Worm (Caenorhabditis elegans) whole organism, L4 larva: Measurements from ENCODE around the gene hrg-10.
A peak's percentile ranks its signal among the peaks of the same experiment; 100 is the strongest.

ENCODE experiments used
- F26F4.8 ChIP-seq: fragments of 200-800 bp; sonication (Bioruptor generic); conservative IDR thresholded peaks from 2 replicates; pipeline ENCODE4 v1.3.6; 2022; ENCODE audit warnings: missing genetic modification characterization, missing compliant biosample characterization
- F37D6.2 ChIP-seq: sonication (generic microtip); optimal IDR thresholded peaks from 2 replicates; lab custom pipeline; 2016; ENCODE audit warnings: mild to moderate bottlenecking, missing genetic modification characterization, missing compliant biosample characterization
- R02D3.7 ChIP-seq: fragments of 150-350 bp; sonication (generic microtip); optimal IDR thresholded peaks from 3 replicates; lab custom pipeline; 2014; ENCODE audit warnings: missing biosample characterization, missing genetic modification characterization
- T20F7.1 ChIP-seq: fragments of 200-800 bp; sonication (Bioruptor generic); optimal IDR thresholded peaks from 2 replicates; lab custom pipeline; 2018; ENCODE audit warnings: mild to moderate bottlenecking, missing genetic modification characterization, missing compliant biosample characterization
- Y5F2A.4 ChIP-seq: fragments of 200-800 bp; sonication (Bioruptor generic); optimal IDR thresholded peaks from 2 replicates; lab custom pipeline; 2018; ENCODE audit warnings: mild to moderate bottlenecking, missing genetic modification characterization, missing compliant biosample characterization
- Y75B8A.6 ChIP-seq: fragments of 200-800 bp; sonication (Bioruptor generic); IDR thresholded peaks from 2 replicates; pipeline ENCODE4 v1.3.6; 2022; ENCODE audit warnings: missing genetic modification reagents, missing genetic modification characterization, missing compliant biosample characterization
- ZK337.2 ChIP-seq: fragments of 200-800 bp; sonication (Bioruptor generic); IDR thresholded peaks from 2 replicates; pipeline ENCODE4 v1.3.6; 2022; ENCODE audit warnings: missing genetic modification reagents, missing genetic modification characterization, missing compliant biosample characterization
- arid-1 ChIP-seq: fragments of 200-800 bp; sonication (Bioruptor generic); conservative IDR thresholded peaks from 2 replicates; pipeline ENCODE4 v1.3.6; 2022; ENCODE audit warnings: missing genetic modification reagents, missing genetic modification characterization, missing compliant biosample characterization
- ceh-44 ChIP-seq: fragments of 200-800 bp; sonication (Bioruptor generic); IDR thresholded peaks from 2 replicates; pipeline ENCODE4 v1.3.6; 2022; ENCODE audit warnings: missing genetic modification reagents, missing genetic modification characterization, missing compliant biosample characterization
- ceh-62 ChIP-seq: sonication (generic microtip); optimal IDR thresholded peaks from 2 replicates; lab custom pipeline; 2017; ENCODE audit warnings: missing biosample characterization, missing genetic modification characterization
- cey-2 ChIP-seq: sonication (generic microtip); optimal IDR thresholded peaks from 3 replicates; lab custom pipeline; 2017; ENCODE audit warnings: missing genetic modification characterization, mild to moderate bottlenecking, missing compliant biosample characterization, antibody characterized with exemption, borderline replicate concordance; ENCODE audit not compliant: insufficient read depth
- ctbp-1 ChIP-seq: fragments of 200-800 bp; sonication (Bioruptor generic); IDR thresholded peaks from 2 replicates; pipeline ENCODE4 v1.3.6; 2022; ENCODE audit warnings: missing genetic modification reagents, missing genetic modification characterization, missing compliant biosample characterization
- daf-16 ChIP-seq, 3 experiments: sonication (generic microtip); optimal IDR thresholded peaks; 2 replicates each; lab custom pipeline; 2016 to 2017; ENCODE audit warnings: missing genetic modification characterization in 3 of 3, missing genetic modification reagents in 3 of 3, mild to moderate bottlenecking in 2 of 3, missing compliant biosample characterization in 2 of 3, missing biosample characterization in 1 of 3, moderate library complexity in 1 of 3
- daf-8 ChIP-seq: fragments of 200-800 bp; sonication (Bioruptor generic); IDR thresholded peaks from 2 replicates; pipeline ENCODE4 v1.3.6; 2022; ENCODE audit warnings: missing genetic modification characterization, missing compliant biosample characterization
- dmd-6 ChIP-seq: fragments of 200-800 bp; sonication (Bioruptor generic); IDR thresholded peaks from 2 replicates; pipeline ENCODE4 v1.3.6; 2022; ENCODE audit warnings: missing genetic modification reagents, missing genetic modification characterization, missing compliant biosample characterization
- dmd-9 ChIP-seq: fragments of 200-800 bp; sonication (Bioruptor generic); IDR thresholded peaks from 2 replicates; pipeline ENCODE4 v1.3.6; 2022; ENCODE audit warnings: missing genetic modification reagents, missing genetic modification characterization, missing compliant biosample characterization
- duxl-1 ChIP-seq: sonication (generic microtip); optimal IDR thresholded peaks from 2 replicates; lab custom pipeline; 2016; ENCODE audit warnings: mild to moderate bottlenecking, missing genetic modification characterization, moderate library complexity, missing compliant biosample characterization; ENCODE audit not compliant: poor library complexity
- dve-1 ChIP-seq: sonication (generic microtip); optimal IDR thresholded peaks from 2 replicates; lab custom pipeline; 2017; ENCODE audit warnings: antibody characterized with exemption, mild to moderate bottlenecking, missing genetic modification characterization, missing compliant biosample characterization; ENCODE audit not compliant: insufficient read depth
- hif-1 ChIP-seq, 2 experiments: sonication (generic microtip); optimal IDR thresholded peaks; 2 replicates each; lab custom pipeline; 2016 to 2017; ENCODE audit warnings: missing compliant biosample characterization in 2 of 2, missing genetic modification characterization in 2 of 2, missing genetic modification reagents in 2 of 2, missing genotype in 2 of 2, mild to moderate bottlenecking in 1 of 2
- lim-7 ChIP-seq: fragments of 200-800 bp; sonication (Bioruptor generic); IDR thresholded peaks from 2 replicates; pipeline ENCODE4 v1.3.6; 2022; ENCODE audit warnings: missing genetic modification characterization, missing compliant biosample characterization
- lin-38 ChIP-seq: fragments of 200-800 bp; sonication (Bioruptor generic); IDR thresholded peaks from 2 replicates; pipeline ENCODE4 v1.3.6; 2022; ENCODE audit warnings: missing genetic modification reagents, missing genetic modification characterization, missing compliant biosample characterization
- mes-2 ChIP-seq: sonication (generic microtip); optimal IDR thresholded peaks from 2 replicates; lab custom pipeline; 2016; ENCODE audit warnings: missing genotype, mild to moderate bottlenecking, missing genetic modification characterization, missing compliant biosample characterization; ENCODE audit not compliant: poor library complexity, severe bottlenecking
- mxl-2 ChIP-seq: fragments of 200-800 bp; sonication (Bioruptor generic); conservative IDR thresholded peaks from 2 replicates; pipeline ENCODE4 v1.3.6; 2022; ENCODE audit warnings: missing genetic modification reagents, missing genetic modification characterization, missing compliant biosample characterization
- nhr-111 ChIP-seq: fragments of 200-800 bp; sonication (Bioruptor generic); optimal IDR thresholded peaks from 2 replicates; lab custom pipeline; 2018; ENCODE audit warnings: mild to moderate bottlenecking, missing genetic modification characterization, missing compliant biosample characterization
- nhr-237 ChIP-seq: sonication (generic microtip); optimal IDR thresholded peaks from 2 replicates; lab custom pipeline; 2017; ENCODE audit warnings: missing biosample characterization, missing genetic modification characterization
- nhr-25 ChIP-seq: sonication (generic microtip); optimal IDR thresholded peaks from 2 replicates; lab custom pipeline; 2017; ENCODE audit warnings: missing genetic modification characterization, mild to moderate bottlenecking, missing compliant biosample characterization, antibody characterized with exemption, moderate library complexity, borderline replicate concordance; ENCODE audit not compliant: insufficient read depth
- nhr-28 ChIP-seq: fragments of 150-350 bp; optimal IDR thresholded peaks from 2 replicates; lab custom pipeline; 2014; ENCODE audit warnings: missing biosample characterization, missing genetic modification characterization
- nhr-6 ChIP-seq: fragments of 150-350 bp; optimal IDR thresholded peaks from 2 replicates; lab custom pipeline; 2014; ENCODE audit warnings: missing biosample characterization, missing genetic modification characterization
- pqm-1 ChIP-seq: sonication (generic microtip); optimal IDR thresholded peaks from 2 replicates; lab custom pipeline; 2017; ENCODE audit warnings: missing biosample characterization, missing genetic modification characterization
- set-16 ChIP-seq: fragments of 200-800 bp; sonication (Bioruptor generic); IDR thresholded peaks from 2 replicates; pipeline ENCODE4 v1.3.6; 2022; ENCODE audit warnings: missing genetic modification reagents, missing genetic modification characterization, missing compliant biosample characterization
- snpc-1.2 ChIP-seq: fragments of 200-800 bp; sonication (Bioruptor generic); IDR thresholded peaks from 2 replicates; pipeline ENCODE4 v1.3.6; 2022; ENCODE audit warnings: missing genetic modification reagents, missing genetic modification characterization, missing compliant biosample characterization
- tra-1 ChIP-seq: fragments of 200-800 bp; sonication (Bioruptor generic); IDR thresholded peaks from 2 replicates; pipeline ENCODE4 v1.3.6; 2022; ENCODE audit warnings: missing genetic modification reagents, missing genetic modification characterization, missing compliant biosample characterization
- unc-62 ChIP-seq, 3 experiments: fragments of 150-350 bp in 1 of 3; sonication (generic microtip); optimal IDR thresholded peaks in 2 of 3; peaks in 1 of 3; 1 replicate in 1 of 3; 2 replicates in 2 of 3; lab custom pipeline; 2014 to 2017; ENCODE audit warnings: missing biosample characterization in 3 of 3, missing genetic modification characterization in 3 of 3, missing genetic modification reagents in 3 of 3, missing genotype in 1 of 3
- zfp-2 ChIP-seq: sonication (generic microtip); optimal IDR thresholded peaks from 2 replicates; lab custom pipeline; 2016; ENCODE audit warnings: mild to moderate bottlenecking, missing genetic modification characterization, missing compliant biosample characterization
- ztf-11 ChIP-seq: fragments of 150-350 bp; optimal IDR thresholded peaks from 2 replicates; lab custom pipeline; 2014; ENCODE audit warnings: missing biosample characterization, missing genetic modification characterization

The hrg-10 gene

ce11 chrV:18980980-18981529 lies 23.9 kb upstream of the hrg-10 start, which contains the start of the genes mrps-35 and sws-1 (continued):
- no peak for TF ChIP-seq arid-1
- peak in 1 of 2 experiments; percentile 11 for TF ChIP-seq unc-62 (GFP tag; optimal IDR thresholded peaks at IDR 0.05 in 1 of 2; lab: Kevin White, UChicago)
- no peak for TF ChIP-seq unc-62 (tag; optimal IDR thresholded peaks at IDR 0.05; lab: Kevin White, UChicago)
- peak; percentile 99 for TF ChIP-seq mes-2 (tag; lab: Kevin White, UChicago)
- TF ChIP-seq ztf-11 (tag; lab: Kevin White, UChicago), result no peak
- TF ChIP-seq ZK337.2, result peak; percentile 92
- TF ChIP-seq nhr-25 (tag; lab: Kevin White, UChicago), result no peak
- TF ChIP-seq zfp-2 (tag; lab: Kevin White, UChicago), result no peak
- TF ChIP-seq nhr-111 (GFP tag; lab: Kevin White, UChicago), result no peak
- peak; percentile 18 for TF ChIP-seq F37D6.2
- TF ChIP-seq ceh-44 (GFP tag; lab: Robert Waterston, UW), result peak; percentile 66; the same call in 1 of the 2 replicates
- no peak for TF ChIP-seq nhr-237
- no peak for TF ChIP-seq ctbp-1 (GFP tag; lab: Robert Waterston, UW)
- TF ChIP-seq set-16 (GFP tag; lab: Robert Waterston, UW), result 0 out of 2 replicates have a peak, but pooled peaks have one; percentile 9
- TF ChIP-seq pqm-1 (tag; lab: Kevin White, UChicago), result no peak
- TF ChIP-seq dmd-9 (GFP tag; lab: Robert Waterston, UW), result peak; percentile 92
- no peak for TF ChIP-seq daf-16 (GFP tag; optimal IDR thresholded peaks at IDR 0.05; lab: Kevin White, UChicago)
- peak; percentile 46 for TF ChIP-seq daf-16 (tag; optimal IDR thresholded peaks at IDR 0.05; lab: Kevin White, UChicago)
- TF ChIP-seq cey-2 (tag; lab: Kevin White, UChicago), result no peak
- TF ChIP-seq dve-1 (tag; lab: Kevin White, UChicago), result peak; percentile 27
- TF ChIP-seq Y75B8A.6 (GFP tag; lab: Robert Waterston, UW), result no peak
- no peak for TF ChIP-seq Y5F2A.4 (GFP tag; lab: Kevin White, UChicago)
- TF ChIP-seq ceh-62, result no peak
- no peak for TF ChIP-seq lim-7 (GFP tag; lab: Robert Waterston, UW)
- peak; percentile 67 for TF ChIP-seq nhr-6 (tag; lab: Kevin White, UChicago)
- no peak for TF ChIP-seq daf-8 (GFP tag; lab: Robert Waterston, UW)
- TF ChIP-seq R02D3.7, result no peak
- peak; percentile 64 for TF ChIP-seq dmd-6 (GFP tag; lab: Robert Waterston, UW)
- TF ChIP-seq mxl-2 (GFP tag; lab: Robert Waterston, UW), result peak; percentile 51; the same call in 1 of the 2 replicates
- TF ChIP-seq T20F7.1 (GFP tag; lab: Kevin White, UChicago), result no peak
- TF ChIP-seq snpc-1.2 (GFP tag; lab: Robert Waterston, UW), result 0 out of 2 replicates have a peak, but pooled peaks have one; percentile 30
- peak in 1 of 2 experiments; percentile 87 for TF ChIP-seq hif-1 (tag; optimal IDR thresholded peaks at IDR 0.05; lab: Kevin White, UChicago)
- peak; percentile 73 for TF ChIP-seq lin-38 (GFP tag; lab: Robert Waterston, UW)
- peak; percentile 16 for TF ChIP-seq nhr-28 (tag; lab: Kevin White, UChicago)
- TF ChIP-seq duxl-1 (tag; lab: Kevin White, UChicago), result peak; percentile 70

- TF ChIP-seq mxl-2 (GFP tag; lab: Robert Waterston, UW) (0 out of 2 replicates have a peak, but pooled peaks have one; percentile 7), tra-1 (GFP tag; lab: Robert Waterston, UW) (0 out of 2 replicates have a peak, but pooled peaks have one; percentile 38), F26F4.8 (GFP tag; lab: Robert Waterston, UW) (0 out of 2 replicates have a peak, but pooled peaks have one; percentile 36)
These were observed 23.0 kb upstream of the hrg-10 start for ce11 chrV:18980091-18980490.
